Worm (Caenorhabditis elegans): ENCODE data around the gene rdy-2.
A peak's percentile ranks its signal among the peaks of the same experiment; 100 is the strongest.

The rdy-2 gene

DNA sequence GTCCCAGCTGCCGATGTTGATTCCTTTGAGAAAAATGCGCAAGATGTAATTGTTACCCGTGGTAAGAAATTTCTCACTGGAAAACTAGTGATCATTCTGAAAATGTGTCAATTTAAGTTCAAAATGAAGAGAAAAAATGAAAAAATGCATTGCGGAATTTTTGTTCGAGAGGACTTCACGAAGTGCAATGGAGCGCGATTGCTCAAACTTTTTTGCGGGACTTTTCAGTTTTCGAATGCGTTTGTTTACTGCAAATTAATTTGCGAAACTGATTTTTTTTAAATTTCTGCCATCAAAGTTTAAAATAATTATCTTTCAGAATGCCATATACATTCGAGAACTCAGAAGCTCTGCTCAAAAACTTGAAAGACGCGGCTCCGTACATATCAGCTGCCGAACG lies 32.2 kb downstream of the rdy-2 start, which contains the start of the genes nuaf-1 and bir-2 (continued):
- TF ChIP-seq nhr-11 (tag; optimal IDR thresholded peaks at IDR 0.05), result no peak
- TF ChIP-seq snpc-4 (tag; optimal IDR thresholded peaks at IDR 0.05), result peak; percentile 43
- TF ChIP-seq hmg-11 (tag; optimal IDR thresholded peaks at IDR 0.05), result peak; percentile 54
- no peak for TF ChIP-seq nhr-12 (tag; optimal IDR thresholded peaks at IDR 0.05)
- no peak for TF ChIP-seq sea-2 (GFP tag; optimal IDR thresholded peaks at IDR 0.05)
- no peak for TF ChIP-seq mdl-1 (tag; optimal IDR thresholded peaks at IDR 0.05)
- TF ChIP-seq nhr-43 (tag; optimal IDR thresholded peaks at IDR 0.05; ENCODE audit: poor library complexity, severe bottlenecking), result peak; percentile 7
- TF ChIP-seq lin-15B (tag; optimal IDR thresholded peaks at IDR 0.05), result peak; percentile 91

DNA sequence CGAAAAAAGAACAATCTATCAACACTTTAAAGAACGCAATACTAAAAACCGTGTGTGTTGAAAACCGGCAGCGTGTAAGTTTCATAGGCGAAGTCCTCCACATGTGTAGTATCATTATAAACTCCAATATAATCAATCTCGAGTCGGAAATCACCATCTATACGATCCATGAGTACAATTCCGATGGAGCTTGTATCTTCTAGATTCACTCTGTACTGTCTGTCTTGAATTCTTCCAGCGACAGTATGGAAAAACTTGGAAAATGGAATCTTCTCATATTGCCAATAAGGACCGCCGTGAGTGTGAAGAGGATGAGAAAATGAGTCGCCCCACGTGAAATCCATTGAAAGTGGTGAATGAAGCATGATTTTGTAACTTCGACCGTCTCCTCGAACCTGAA lies 33.8 kb downstream of the rdy-2 start:
- TF ChIP-seq ama-1 (optimal IDR thresholded peaks at IDR 0.05), result peak; percentile 76
- TF ChIP-seq lsy-12 (tag; optimal IDR thresholded peaks at IDR 0.05), result peak; percentile 33
- TF ChIP-seq R02D3.7 (tag; optimal IDR thresholded peaks at IDR 0.05), result no peak
- TF ChIP-seq nhr-43 (tag; optimal IDR thresholded peaks at IDR 0.05; ENCODE audit: poor library complexity, severe bottlenecking), result peak; percentile 55
- TF ChIP-seq fkh-10 (GFP tag; optimal IDR thresholded peaks at IDR 0.05), result no peak
- peak; percentile 16 for TF ChIP-seq elt-2 (tag; optimal IDR thresholded peaks at IDR 0.05)

DNA sequence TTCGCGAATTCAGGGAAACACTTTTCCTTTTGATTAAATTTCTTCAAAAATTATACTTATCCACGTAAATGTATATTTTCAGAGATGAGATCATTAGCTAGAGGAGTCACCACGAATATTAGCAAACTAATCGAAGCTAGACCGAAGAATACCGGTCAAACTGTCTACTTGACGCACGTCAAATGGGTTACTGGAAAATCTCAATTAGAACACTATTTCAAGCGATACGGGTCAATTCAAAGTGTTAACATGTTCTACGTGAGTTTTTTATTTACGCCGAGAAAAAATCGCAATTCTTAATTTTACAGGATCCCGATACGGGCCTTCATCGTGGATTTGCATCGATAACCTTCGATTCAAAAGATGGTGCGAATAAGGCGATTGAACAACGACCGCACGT lies 35.0 kb downstream of the rdy-2 start, which contains the start of gene slrp-1:
Gene slrp-1 (plus strand): TSS at position 83 of the 400 bp plus-strand sequence.
- peak; percentile 19 for TF ChIP-seq ama-1 (optimal IDR thresholded peaks at IDR 0.05)
- no peak for TF ChIP-seq lin-39 (tag; optimal IDR thresholded peaks at IDR 0.05)

DNA sequence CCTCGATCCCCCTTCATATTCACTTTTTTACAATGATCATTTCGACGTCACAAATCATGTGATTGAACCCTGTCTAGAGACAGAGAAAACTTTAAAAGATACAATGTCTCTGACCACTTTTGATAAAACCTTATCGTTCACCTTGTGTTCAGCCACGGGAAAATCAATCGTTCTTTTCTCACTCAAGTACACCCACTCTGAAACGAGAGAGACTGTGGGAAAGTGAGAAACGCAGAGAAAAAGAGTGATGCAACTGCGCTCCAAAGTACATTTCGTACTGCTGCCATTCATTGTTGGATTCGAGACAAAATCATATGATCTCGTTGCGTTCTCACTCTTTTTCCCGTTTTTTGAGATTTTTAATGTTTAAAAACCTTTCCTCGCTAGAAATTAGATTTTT lies 35.6 kb downstream of the rdy-2 start:
- TF ChIP-seq lsy-12 (tag; optimal IDR thresholded peaks at IDR 0.05) (peak; percentile 79), elt-1 (tag; optimal IDR thresholded peaks at IDR 0.05) (no peak), nhr-28 (tag; optimal IDR thresholded peaks at IDR 0.05) (no peak), lin-39 (tag; optimal IDR thresholded peaks at IDR 0.05) (peak; percentile 90), egl-27 (tag; optimal IDR thresholded peaks at IDR 0.05) (peak; percentile 28), nhr-76 (tag; optimal IDR thresholded peaks at IDR 0.05) (peak; percentile 90), mdl-1 (tag; optimal IDR thresholded peaks at IDR 0.05) (peak; percentile 39), fkh-10 (GFP tag; optimal IDR thresholded peaks at IDR 0.05) (no peak), jun-1 (tag; optimal IDR thresholded peaks at IDR 0.05) (peak; percentile 68), elt-3 (tag; optimal IDR thresholded peaks at IDR 0.05) (peak in 1 of 3 experiments; percentile 70), ztf-11 (tag; optimal IDR thresholded peaks at IDR 0.05) (no peak), egl-5 (tag; optimal IDR thresholded peaks at IDR 0.05) (peak; percentile 57), nhr-12 (tag; optimal IDR thresholded peaks at IDR 0.05) (no peak), nhr-23 (tag; optimal IDR thresholded peaks at IDR 0.05) (peak; percentile 93), sea-2 (GFP tag; optimal IDR thresholded peaks at IDR 0.05) (no peak), ceh-16 (tag; optimal IDR thresholded peaks at IDR 0.05) (no peak), R02D3.7 (tag; optimal IDR thresholded peaks at IDR 0.05) (peak; percentile 56), lin-15B (tag; optimal IDR thresholded peaks at IDR 0.05) (peak; percentile 94), skn-1 (tag; optimal IDR thresholded peaks at IDR 0.05) (peak; percentile 11), ceh-28 (tag; optimal IDR thresholded peaks at IDR 0.05) (peak; percentile 75), mml-1 (tag; optimal IDR thresholded peaks at IDR 0.05) (no peak), ceh-82 (tag; optimal IDR thresholded peaks at IDR 0.05) (no peak), nhr-77 (tag; optimal IDR thresholded peaks at IDR 0.05) (no peak), unc-62 (GFP tag; optimal IDR thresholded peaks at IDR 0.05) (peak; percentile 38), nhr-237 (tag; optimal IDR thresholded peaks at IDR 0.05) (no peak), hmg-11 (tag; optimal IDR thresholded peaks at IDR 0.05) (peak; percentile 76), pqm-1 (tag; optimal IDR thresholded peaks at IDR 0.05) (peak; percentile 92), tbx-2 (tag; optimal IDR thresholded peaks at IDR 0.05) (peak; percentile 41), nfya-1 (tag; optimal IDR thresholded peaks at IDR 0.05; ENCODE audit: insufficient read depth) (peak; percentile 92), ZK546.5 (tag; optimal IDR thresholded peaks at IDR 0.05) (no peak), unc-39 (tag; optimal IDR thresholded peaks at IDR 0.05) (no peak), ceh-9 (tag; optimal IDR thresholded peaks at IDR 0.05) (no peak), fkh-2 (tag; optimal IDR thresholded peaks at IDR 0.05) (no peak), elt-2 (tag; optimal IDR thresholded peaks at IDR 0.05) (peak; percentile 94), nhr-43 (tag; optimal IDR thresholded peaks at IDR 0.05; ENCODE audit: poor library complexity, severe bottlenecking) (peak; percentile 92), nhr-11 (tag; optimal IDR thresholded peaks at IDR 0.05) (peak; percentile 30), nhr-25 (tag; optimal IDR thresholded peaks at IDR 0.05) (peak; percentile 95), pha-4 (tag; optimal IDR thresholded peaks at IDR 0.05) (peak; percentile 93), ztf-4 (tag; optimal IDR thresholded peaks at IDR 0.05) (peak; percentile 0), eor-1 (tag; optimal IDR thresholded peaks at IDR 0.05) (no peak), ama-1 (optimal IDR thresholded peaks at IDR 0.05) (peak; percentile 70), daf-12 (tag; optimal IDR thresholded peaks at IDR 0.05) (no peak), fos-1 (tag; optimal IDR thresholded peaks at IDR 0.05) (no peak), snpc-4 (tag; optimal IDR thresholded peaks at IDR 0.05) (peak; percentile 88), aly-2 (tag; optimal IDR thresholded peaks at IDR 0.05) (no peak)

All from whole organism, L3 larva.